Fruit fly (Drosophila melanogaster): Measurements from ENCODE around the gene RpS10b.

The RpS10b gene

DNA sequence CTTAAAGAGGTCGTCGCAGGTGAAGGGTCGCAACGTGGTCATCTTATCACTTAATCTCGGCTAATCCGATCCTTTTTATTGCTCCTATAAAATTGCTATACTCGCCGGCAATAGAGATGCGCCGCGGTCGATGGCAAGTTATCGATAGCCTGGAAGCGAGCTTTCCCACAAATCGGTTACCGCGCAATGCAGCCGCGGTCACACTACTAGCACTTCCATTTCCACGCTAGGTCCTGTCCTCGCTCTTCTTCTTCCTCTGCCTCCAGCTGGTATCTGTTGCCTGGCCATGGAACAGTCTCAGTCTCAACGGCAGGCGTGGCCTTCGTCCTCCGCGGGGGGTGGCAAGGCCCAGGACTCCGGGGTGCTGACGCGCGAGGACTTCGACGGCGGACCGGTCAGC is 25.1 kb downstream of the RpS10b start, which contains the start of the genes Naa20A and MKP-4 (continued):
- TF ChIP-seq Dbx (GFP tag; IDR thresholded peaks at IDR 0.05) (no peak), MTF-1 (GFP tag; optimal IDR thresholded peaks at IDR 0.05; ENCODE audit: borderline replicate concordance) (no peak), Taf1 (GFP tag; IDR thresholded peaks at IDR 0.05) (no peak), CG12236 (GFP tag; optimal IDR thresholded peaks at IDR 0.05) (no peak), CG2712 (tag; optimal IDR thresholded peaks at IDR 0.05) (no peak), BEAF-32 (GFP tag; optimal IDR thresholded peaks at IDR 0.05) (peak; percentile 76), her (GFP tag; optimal IDR thresholded peaks at IDR 0.05) (peak; percentile 38), CG8281 (tag; optimal IDR thresholded peaks at IDR 0.05) (no peak), CG9932 (GFP tag; IDR thresholded peaks at IDR 0.05) (peak; percentile 35; the same call in 1 of the 2 replicates), Dll (GFP tag; IDR thresholded peaks at IDR 0.05; ENCODE audit: partially characterized antibody) (peak; percentile 73), CG2889 (GFP tag; IDR thresholded peaks at IDR 0.05) (no peak), CG6791 (GFP tag; IDR thresholded peaks at IDR 0.05; ENCODE audit: partially characterized antibody) (peak; percentile 68), Med (GFP tag) (peak; percentile 87), caup (GFP tag; optimal IDR thresholded peaks at IDR 0.05; ENCODE audit: severe bottlenecking) (no peak), abd-A (tag; optimal IDR thresholded peaks at IDR 0.05) (no peak), HmgZ (tag; optimal IDR thresholded peaks at IDR 0.05) (peak; percentile 34), zen2 (GFP tag; IDR thresholded peaks at IDR 0.05; ENCODE audit: partially characterized antibody) (peak; percentile 76), CkIIα-i1 (GFP tag; IDR thresholded peaks at IDR 0.05) (no peak), Poxn (GFP tag; IDR thresholded peaks at IDR 0.05) (no peak), Dref (GFP tag; IDR thresholded peaks at IDR 0.05) (peak; percentile 87), CG17829 (tag; optimal IDR thresholded peaks at IDR 0.05) (peak; percentile 5), CG16813 (GFP tag; IDR thresholded peaks at IDR 0.05; ENCODE audit: partially characterized antibody) (peak; percentile 68), CG9215 (GFP tag; IDR thresholded peaks at IDR 0.05) (no peak), Bgb (GFP tag; IDR thresholded peaks at IDR 0.05; ENCODE audit: partially characterized antibody) (peak; percentile 77; the same call in 1 of the 2 replicates), ewg (GFP tag; optimal IDR thresholded peaks at IDR 0.05) (peak; percentile 7), CG14710 (tag; optimal IDR thresholded peaks at IDR 0.05) (peak; percentile 16), CG8765 (GFP tag; IDR thresholded peaks at IDR 0.05) (no peak), CG16779 (GFP tag; IDR thresholded peaks at IDR 0.05) (no peak), row (GFP tag; IDR thresholded peaks at IDR 0.05) (peak; percentile 28; the same call in 1 of the 3 replicates), CG33557 (GFP tag; optimal IDR thresholded peaks at IDR 0.05) (no peak), NC2α (GFP tag; optimal IDR thresholded peaks at IDR 0.05) (no peak), pfk (GFP tag; optimal IDR thresholded peaks at IDR 0.05) (peak; percentile 23), Atf6 (GFP tag; IDR thresholded peaks at IDR 0.05) (no peak), phol (tag; optimal IDR thresholded peaks at IDR 0.05) (peak; percentile 12), zfh2 (GFP tag; optimal IDR thresholded peaks at IDR 0.05) (no peak), CG11696 (GFP tag; IDR thresholded peaks at IDR 0.05) (peak; percentile 52; the same call in 1 of the 2 replicates), sim (GFP tag; IDR thresholded peaks at IDR 0.05) (no peak), Lim3 (GFP tag; IDR thresholded peaks at IDR 0.05) (no peak), peb (GFP tag; IDR thresholded peaks at IDR 0.05) (no peak), CG31365 (tag; optimal IDR thresholded peaks at IDR 0.05) (no peak), nerfin-1 (tag; optimal IDR thresholded peaks at IDR 0.05) (peak; percentile 38), chinmo (GFP tag; IDR thresholded peaks at IDR 0.05; ENCODE audit: partially characterized antibody) (peak; percentile 69; the same call in 1 of the 4 replicates), CG2678 (tag; optimal IDR thresholded peaks at IDR 0.05) (no peak), CG7928 (GFP tag; optimal IDR thresholded peaks at IDR 0.05) (no peak), Doc3 (GFP tag; IDR thresholded peaks at IDR 0.05; ENCODE audit: partially characterized antibody) (peak; percentile 58; the same call in 1 of the 3 replicates), CG3847 (GFP tag; IDR thresholded peaks at IDR 0.05) (no peak), Scr (GFP tag; IDR thresholded peaks at IDR 0.05; ENCODE audit: partially characterized antibody) (peak; percentile 73), ab (GFP tag; optimal IDR thresholded peaks at IDR 0.05) (no peak), MESR4 (GFP tag; optimal IDR thresholded peaks at IDR 0.05) (peak; percentile 81), mld (GFP tag; IDR thresholded peaks at IDR 0.05; ENCODE audit: partially characterized antibody) (peak; percentile 76; the same call in 2 of the 3 replicates)

All from whole organism, embryonic.